Worm (Caenorhabditis elegans) whole organism, L4 larva: ENCODE data around the gene math-3.

Source experiments
- Y48G9A.11 ChIP-seq: fragments of 200-800 bp; sonication (Bioruptor generic); IDR thresholded peaks from 2 replicates; pipeline ENCODE4 v1.3.6; 2022; ENCODE audit warnings: missing genetic modification reagents, missing genetic modification characterization, missing compliant biosample characterization
- ZK546.5 ChIP-seq, 2 experiments: sonication (generic microtip); optimal IDR thresholded peaks; 2 replicates each; lab custom pipeline; 2017; ENCODE audit warnings: missing biosample characterization in 2 of 2, missing genetic modification characterization in 2 of 2
- ama-1 ChIP-seq: fragments of 150-350 bp; optimal IDR thresholded peaks from 2 replicates; lab custom pipeline; 2014; ENCODE audit warnings: inconsistent platforms, mixed read lengths
- hlh-30 ChIP-seq: sonication (generic microtip); optimal IDR thresholded peaks from 2 replicates; lab custom pipeline; 2017; ENCODE audit warnings: antibody characterized with exemption, mild to moderate bottlenecking, missing genetic modification characterization, missing compliant biosample characterization; ENCODE audit not compliant: insufficient read depth
- mep-1 ChIP-seq: fragments of 150-350 bp; sonication (generic microtip); optimal IDR thresholded peaks from 3 replicates; lab custom pipeline; 2014; ENCODE audit warnings: missing biosample characterization, missing genetic modification characterization
- unc-62 ChIP-seq, 3 experiments: fragments of 150-350 bp in 1 of 3; sonication (generic microtip); optimal IDR thresholded peaks in 2 of 3; peaks in 1 of 3; 1 replicate in 1 of 3; 2 replicates in 2 of 3; lab custom pipeline; 2014 to 2017; ENCODE audit warnings: missing biosample characterization in 3 of 3, missing genetic modification characterization in 3 of 3, missing genetic modification reagents in 3 of 3, missing genotype in 1 of 3

DNA sequence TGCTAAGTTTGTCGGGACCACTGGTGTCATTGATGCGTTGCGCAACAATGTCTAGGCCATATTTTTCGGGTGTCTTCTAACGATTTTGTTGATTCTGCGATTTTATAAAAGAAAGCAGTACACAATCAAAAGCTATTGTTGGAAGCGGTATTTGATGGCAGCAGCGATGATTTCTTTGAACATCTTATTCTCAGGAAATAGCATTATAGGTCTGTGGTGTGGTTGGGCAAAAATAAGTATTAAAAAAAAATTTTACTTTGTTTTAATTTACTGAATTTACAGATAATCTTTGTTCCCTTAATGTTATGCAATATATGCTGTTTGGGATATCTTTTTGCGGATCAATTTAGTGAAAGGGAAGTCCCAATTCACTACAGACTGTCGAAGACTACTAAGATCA, 14.9 kb upstream of the math-3 start, which contains the start of gene F36H5.10:
- TF ChIP-seq ZK546.5 (tag; optimal IDR thresholded peaks at IDR 0.05; lab: Kevin White, UChicago) (no peak), hlh-30 (tag; lab: Kevin White, UChicago) (no peak), ama-1 (lab: Kevin White, UChicago) (no peak), unc-62 (GFP tag; optimal IDR thresholded peaks at IDR 0.05 in 1 of 2; lab: Kevin White, UChicago) (no peak), unc-62 (tag; optimal IDR thresholded peaks at IDR 0.05; lab: Kevin White, UChicago) (no peak), mep-1 (tag; lab: Kevin White, UChicago) (no peak), Y48G9A.11 (GFP tag; lab: Robert Waterston, UW) (no peak)
